Fruit fly (Drosophila melanogaster): ENCODE data around the gene wor.
A peak's percentile ranks its signal among the peaks of the same experiment; 100 is the strongest.

The wor gene

dm6 chr2L:15465932-15466331 is 40.6 kb upstream of the wor start (continued):
- TF ChIP-seq CG18262 (tag; optimal IDR thresholded peaks at IDR 0.05) (peak; percentile 29), HLHmδ (GFP tag; optimal IDR thresholded peaks at IDR 0.05) (no peak), sens (GFP tag) (peak; percentile 87), gsb-n (tag; optimal IDR thresholded peaks at IDR 0.05) (peak; percentile 3), fd102C (GFP tag; optimal IDR thresholded peaks at IDR 0.05) (peak; percentile 41), CG10979 (tag; optimal IDR thresholded peaks at IDR 0.05) (peak; percentile 34)

- TF ChIP-seq CG18262 (tag; optimal IDR thresholded peaks at IDR 0.05) (peak; percentile 51), mld (GFP tag; IDR thresholded peaks at IDR 0.05; ENCODE audit: partially characterized antibody) (no peak), dmrt99B (tag; optimal IDR thresholded peaks at IDR 0.05) (peak; percentile 4), dmrt11E (tag; optimal IDR thresholded peaks at IDR 0.05) (peak; percentile 67), CG30403 (GFP tag; optimal IDR thresholded peaks at IDR 0.05) (peak; percentile 24), CG9932 (GFP tag; IDR thresholded peaks at IDR 0.05) (no peak), CG5953 (GFP tag; IDR thresholded peaks at IDR 0.05) (no peak), CrebB (tag; optimal IDR thresholded peaks at IDR 0.05) (no peak), CG10267 (tag; optimal IDR thresholded peaks at IDR 0.05) (peak; percentile 15), pita (GFP tag; optimal IDR thresholded peaks at IDR 0.05) (no peak), HHEX (GFP tag; optimal IDR thresholded peaks at IDR 0.05) (no peak), usp (GFP tag; optimal IDR thresholded peaks at IDR 0.05) (no peak), CG14710 (tag; optimal IDR thresholded peaks at IDR 0.05) (peak; percentile 40), Blimp-1 (GFP tag; optimal IDR thresholded peaks at IDR 0.05) (peak; percentile 55), Hr39 (optimal IDR thresholded peaks at IDR 0.05) (no peak), grn (GFP tag; optimal IDR thresholded peaks at IDR 0.05) (peak; percentile 50), Med (GFP tag) (peak; percentile 33), gsb-n (tag; optimal IDR thresholded peaks at IDR 0.05) (peak; percentile 11), CG8388 (GFP tag; optimal IDR thresholded peaks at IDR 0.05) (peak; percentile 23), CG17359 (tag; optimal IDR thresholded peaks at IDR 0.05) (no peak), sr (GFP tag; IDR thresholded peaks at IDR 0.05) (no peak), CG10979 (tag; optimal IDR thresholded peaks at IDR 0.05) (peak; percentile 56), Tbp (GFP tag; optimal IDR thresholded peaks at IDR 0.05) (no peak), Side (GFP tag; optimal IDR thresholded peaks at IDR 0.05) (no peak), CG32767 (GFP tag; IDR thresholded peaks at IDR 0.05) (no peak), CG13424 (tag; optimal IDR thresholded peaks at IDR 0.05) (peak; percentile 7), HLH3B (GFP tag; IDR thresholded peaks at IDR 0.05) (no peak), oc (tag; optimal IDR thresholded peaks at IDR 0.05) (no peak), Oli (tag; optimal IDR thresholded peaks at IDR 0.05) (peak; percentile 26), CG8089 (GFP tag; optimal IDR thresholded peaks at IDR 0.05) (no peak), Hr78 (GFP tag; optimal IDR thresholded peaks at IDR 0.05) (no peak), vvl (GFP tag; IDR thresholded peaks at IDR 0.05) (no peak), wor (GFP tag; IDR thresholded peaks at IDR 0.05) (no peak), Elba2 (GFP tag; optimal IDR thresholded peaks at IDR 0.05) (no peak), CG6854 (GFP tag; optimal IDR thresholded peaks at IDR 0.05) (no peak), CG30020 (tag; optimal IDR thresholded peaks at IDR 0.05) (no peak), CG13296 (GFP tag; optimal IDR thresholded peaks at IDR 0.05) (no peak), D (optimal IDR thresholded peaks at IDR 0.05) (no peak), D (GFP tag; optimal IDR thresholded peaks at IDR 0.05) (no peak), Rfx (GFP tag; IDR thresholded peaks at IDR 0.05) (no peak), Atf-2 (GFP tag; optimal IDR thresholded peaks at IDR 0.05) (no peak), chif (GFP tag; optimal IDR thresholded peaks at IDR 0.05) (peak in 1 of 2 experiments; percentile 9), Pdp1 (GFP tag; optimal IDR thresholded peaks at IDR 0.05) (peak in 1 of 2 experiments; percentile 12), Sox102F (GFP tag; optimal IDR thresholded peaks at IDR 0.05) (peak; percentile 36), CG15601 (tag; optimal IDR thresholded peaks at IDR 0.05) (peak; percentile 12), CG17829 (tag; optimal IDR thresholded peaks at IDR 0.05) (no peak)
Measured at dm6 chr2L:15465121-15465520, 39.7 kb upstream of the wor start.

All from whole organism, embryonic.